Worm (Caenorhabditis elegans) whole organism, L4 larva: Measurements from ENCODE around the gene inx-11.

Experiments used
- F10B5.3 ChIP-seq: sonication (generic microtip); optimal IDR thresholded peaks from 2 replicates; lab custom pipeline; 2016; ENCODE audit warnings: mild to moderate bottlenecking, missing genetic modification characterization, missing compliant biosample characterization
- F26F4.8 ChIP-seq: fragments of 200-800 bp; sonication (Bioruptor generic); conservative IDR thresholded peaks from 2 replicates; pipeline ENCODE4 v1.3.6; 2022; ENCODE audit warnings: missing genetic modification characterization, missing compliant biosample characterization
- F37D6.2 ChIP-seq: sonication (generic microtip); optimal IDR thresholded peaks from 2 replicates; lab custom pipeline; 2016; ENCODE audit warnings: mild to moderate bottlenecking, missing genetic modification characterization, missing compliant biosample characterization
- T20F7.1 ChIP-seq: fragments of 200-800 bp; sonication (Bioruptor generic); optimal IDR thresholded peaks from 2 replicates; lab custom pipeline; 2018; ENCODE audit warnings: mild to moderate bottlenecking, missing genetic modification characterization, missing compliant biosample characterization
- T26A8.4 ChIP-seq: fragments of 200-800 bp; sonication (Bioruptor generic); IDR thresholded peaks from 2 replicates; pipeline ENCODE4 v1.3.6; 2022; ENCODE audit warnings: missing genetic modification characterization, missing compliant biosample characterization
- Y105C5A.15 ChIP-seq: fragments of 200-800 bp; sonication (Bioruptor generic); IDR thresholded peaks from 2 replicates; pipeline ENCODE4 v1.3.6; 2022; ENCODE audit warnings: missing genetic modification characterization, missing compliant biosample characterization
- aha-1 ChIP-seq: fragments of 150-350 bp; peaks from one replicate; lab custom pipeline; 2014; ENCODE audit warnings: missing biosample characterization, missing genetic modification characterization
- ceh-28 ChIP-seq: fragments of 150-350 bp; optimal IDR thresholded peaks from 2 replicates; lab custom pipeline; 2014; ENCODE audit warnings: missing biosample characterization, missing genetic modification reagents, missing genetic modification characterization
- ceh-32 ChIP-seq: sonication (generic microtip); optimal IDR thresholded peaks from 2 replicates; lab custom pipeline; 2016; ENCODE audit warnings: mild to moderate bottlenecking, missing genetic modification characterization, missing compliant biosample characterization; ENCODE audit not compliant: poor library complexity
- ceh-44 ChIP-seq: fragments of 200-800 bp; sonication (Bioruptor generic); IDR thresholded peaks from 2 replicates; pipeline ENCODE4 v1.3.6; 2022; ENCODE audit warnings: missing genetic modification reagents, missing genetic modification characterization, missing compliant biosample characterization
- ceh-82 ChIP-seq: sonication (generic microtip); optimal IDR thresholded peaks from 2 replicates; lab custom pipeline; 2017; ENCODE audit warnings: missing biosample characterization, missing genetic modification characterization
- daf-12 ChIP-seq: fragments of 150-350 bp; optimal IDR thresholded peaks from 2 replicates; lab custom pipeline; 2014; ENCODE audit warnings: missing biosample characterization, missing genetic modification reagents, missing genetic modification characterization
- daf-16 ChIP-seq, 3 experiments: sonication (generic microtip); optimal IDR thresholded peaks; 2 replicates each; lab custom pipeline; 2016 to 2017; ENCODE audit warnings: missing genetic modification characterization in 3 of 3, missing genetic modification reagents in 3 of 3, mild to moderate bottlenecking in 2 of 3, missing compliant biosample characterization in 2 of 3, missing biosample characterization in 1 of 3, moderate library complexity in 1 of 3
- dmd-9 ChIP-seq: fragments of 200-800 bp; sonication (Bioruptor generic); IDR thresholded peaks from 2 replicates; pipeline ENCODE4 v1.3.6; 2022; ENCODE audit warnings: missing genetic modification reagents, missing genetic modification characterization, missing compliant biosample characterization
- dve-1 ChIP-seq: sonication (generic microtip); optimal IDR thresholded peaks from 2 replicates; lab custom pipeline; 2017; ENCODE audit warnings: antibody characterized with exemption, mild to moderate bottlenecking, missing genetic modification characterization, missing compliant biosample characterization; ENCODE audit not compliant: insufficient read depth
- egl-27 ChIP-seq: sonication (generic microtip); optimal IDR thresholded peaks from 3 replicates; lab custom pipeline; 2017; ENCODE audit warnings: missing biosample characterization, missing genetic modification reagents, missing genetic modification characterization
- fos-1 ChIP-seq: fragments of 150-350 bp; optimal IDR thresholded peaks from 2 replicates; lab custom pipeline; 2014; ENCODE audit warnings: missing biosample characterization, missing genetic modification characterization
- gei-8 ChIP-seq: fragments of 200-800 bp; sonication (Bioruptor generic); optimal IDR thresholded peaks from 2 replicates; lab custom pipeline; 2018; ENCODE audit warnings: mild to moderate bottlenecking, missing genetic modification characterization, missing compliant biosample characterization
- hif-1 ChIP-seq, 2 experiments: sonication (generic microtip); optimal IDR thresholded peaks; 2 replicates each; lab custom pipeline; 2016 to 2017; ENCODE audit warnings: missing compliant biosample characterization in 2 of 2, missing genetic modification characterization in 2 of 2, missing genetic modification reagents in 2 of 2, missing genotype in 2 of 2, mild to moderate bottlenecking in 1 of 2
- hmg-1.1 ChIP-seq: fragments of 200-800 bp; sonication (Bioruptor generic); IDR thresholded peaks from 2 replicates; pipeline ENCODE4 v1.3.6; 2022; ENCODE audit warnings: missing genetic modification reagents, missing genetic modification characterization, missing compliant biosample characterization
- lin-1 ChIP-seq: fragments of 200-800 bp; sonication (Bioruptor generic); IDR thresholded peaks from 2 replicates; pipeline ENCODE4 v1.3.6; 2022; ENCODE audit warnings: missing genetic modification reagents, missing genetic modification characterization, missing compliant biosample characterization
- lin-29 ChIP-seq: fragments of 200-800 bp; sonication (Bioruptor generic); IDR thresholded peaks from 2 replicates; pipeline ENCODE4 v1.3.6; 2022; ENCODE audit warnings: missing genetic modification reagents, missing genetic modification characterization, missing compliant biosample characterization
- lin-38 ChIP-seq: fragments of 200-800 bp; sonication (Bioruptor generic); IDR thresholded peaks from 2 replicates; pipeline ENCODE4 v1.3.6; 2022; ENCODE audit warnings: missing genetic modification reagents, missing genetic modification characterization, missing compliant biosample characterization
- lir-3 ChIP-seq: sonication (generic microtip); optimal IDR thresholded peaks from 2 replicates; lab custom pipeline; 2016; ENCODE audit warnings: mild to moderate bottlenecking, missing genetic modification characterization, missing compliant biosample characterization
- mdt-29 ChIP-seq: fragments of 200-800 bp; sonication (Bioruptor generic); IDR thresholded peaks from 2 replicates; pipeline ENCODE4 v1.3.6; 2022; ENCODE audit warnings: missing genetic modification reagents, missing genetic modification characterization, missing compliant biosample characterization
- mep-1 ChIP-seq: fragments of 150-350 bp; sonication (generic microtip); optimal IDR thresholded peaks from 3 replicates; lab custom pipeline; 2014; ENCODE audit warnings: missing biosample characterization, missing genetic modification characterization
- mes-2 ChIP-seq: sonication (generic microtip); optimal IDR thresholded peaks from 2 replicates; lab custom pipeline; 2016; ENCODE audit warnings: missing genotype, mild to moderate bottlenecking, missing genetic modification characterization, missing compliant biosample characterization; ENCODE audit not compliant: poor library complexity, severe bottlenecking
- mxl-3 ChIP-seq: fragments of 200-800 bp; sonication (Bioruptor generic); optimal IDR thresholded peaks from 2 replicates; lab custom pipeline; 2018; ENCODE audit warnings: mild to moderate bottlenecking, missing genetic modification characterization, missing compliant biosample characterization
- nhr-102 ChIP-seq: sonication (generic microtip); optimal IDR thresholded peaks from 2 replicates; lab custom pipeline; 2016; ENCODE audit warnings: mild to moderate bottlenecking, missing genetic modification characterization, moderate library complexity, missing compliant biosample characterization
- nhr-11 ChIP-seq: fragments of 150-350 bp; optimal IDR thresholded peaks from 2 replicates; lab custom pipeline; 2014; ENCODE audit warnings: missing biosample characterization, missing genetic modification characterization
- nhr-237 ChIP-seq: sonication (generic microtip); optimal IDR thresholded peaks from 2 replicates; lab custom pipeline; 2017; ENCODE audit warnings: missing biosample characterization, missing genetic modification characterization
- nhr-41 ChIP-seq: fragments of 200-800 bp; sonication (Bioruptor generic); IDR thresholded peaks from 2 replicates; pipeline ENCODE4 v1.3.6; 2022; ENCODE audit warnings: missing genetic modification reagents, missing genetic modification characterization, missing compliant biosample characterization
- nhr-6 ChIP-seq: fragments of 150-350 bp; optimal IDR thresholded peaks from 2 replicates; lab custom pipeline; 2014; ENCODE audit warnings: missing biosample characterization, missing genetic modification characterization
- nhr-77 ChIP-seq: fragments of 150-350 bp; optimal IDR thresholded peaks from 2 replicates; lab custom pipeline; 2014; ENCODE audit warnings: missing biosample characterization, missing genetic modification characterization
- pha-4 ChIP-seq, 2 experiments: fragments of 150-350 bp in 1 of 2; fragments of 200-800 bp in 1 of 2; sonication (Bioruptor generic) in 1 of 2; IDR thresholded peaks in 1 of 2; optimal IDR thresholded peaks in 1 of 2; 2 replicates each; pipeline versions ENCODE4 v1.3.6 to Lab custom; 2014 to 2022; ENCODE audit warnings: missing genetic modification characterization in 2 of 2, missing genetic modification reagents in 2 of 2, missing biosample characterization in 1 of 2, missing compliant biosample characterization in 1 of 2
- php-3 ChIP-seq: fragments of 200-800 bp; sonication (Bioruptor generic); IDR thresholded peaks from 2 replicates; pipeline ENCODE4 v1.3.6; 2022; ENCODE audit warnings: missing genetic modification reagents, missing genetic modification characterization, missing compliant biosample characterization
- pqm-1 ChIP-seq: sonication (generic microtip); optimal IDR thresholded peaks from 2 replicates; lab custom pipeline; 2017; ENCODE audit warnings: missing biosample characterization, missing genetic modification characterization
- saeg-2 ChIP-seq: fragments of 200-800 bp; sonication (Bioruptor generic); IDR thresholded peaks from 2 replicates; pipeline ENCODE4 v1.3.6; 2022; ENCODE audit warnings: missing genetic modification reagents, missing genetic modification characterization, missing compliant biosample characterization
- sdz-12 ChIP-seq: fragments of 200-800 bp; sonication (Bioruptor generic); optimal IDR thresholded peaks from 2 replicates; lab custom pipeline; 2018; ENCODE audit warnings: mild to moderate bottlenecking, missing genetic modification characterization, missing compliant biosample characterization
- snpc-1.2 ChIP-seq: fragments of 200-800 bp; sonication (Bioruptor generic); IDR thresholded peaks from 2 replicates; pipeline ENCODE4 v1.3.6; 2022; ENCODE audit warnings: missing genetic modification reagents, missing genetic modification characterization, missing compliant biosample characterization
- spr-3 ChIP-seq: fragments of 200-800 bp; sonication (Bioruptor generic); optimal IDR thresholded peaks from 2 replicates; lab custom pipeline; 2018; ENCODE audit warnings: mild to moderate bottlenecking, missing genetic modification characterization, missing compliant biosample characterization
- tag-97 ChIP-seq: fragments of 200-800 bp; sonication (Bioruptor generic); IDR thresholded peaks from 2 replicates; pipeline ENCODE4 v1.3.6; 2022; ENCODE audit warnings: missing genetic modification characterization, missing compliant biosample characterization
- tra-1 ChIP-seq: fragments of 200-800 bp; sonication (Bioruptor generic); IDR thresholded peaks from 2 replicates; pipeline ENCODE4 v1.3.6; 2022; ENCODE audit warnings: missing genetic modification reagents, missing genetic modification characterization, missing compliant biosample characterization
- unc-39 ChIP-seq: sonication (generic microtip); optimal IDR thresholded peaks from 2 replicates; lab custom pipeline; 2017; ENCODE audit warnings: missing biosample characterization, missing genetic modification characterization
- unc-62 ChIP-seq, 3 experiments: fragments of 150-350 bp in 1 of 3; sonication (generic microtip); optimal IDR thresholded peaks in 2 of 3; peaks in 1 of 3; 1 replicate in 1 of 3; 2 replicates in 2 of 3; lab custom pipeline; 2014 to 2017; ENCODE audit warnings: missing biosample characterization in 3 of 3, missing genetic modification characterization in 3 of 3, missing genetic modification reagents in 3 of 3, missing genotype in 1 of 3
- vab-7 ChIP-seq: fragments of 200-800 bp; sonication (Bioruptor generic); IDR thresholded peaks from 2 replicates; pipeline ENCODE4 v1.3.6; 2022; ENCODE audit warnings: missing genetic modification reagents, missing genetic modification characterization, missing compliant biosample characterization
- zfp-2 ChIP-seq: sonication (generic microtip); optimal IDR thresholded peaks from 2 replicates; lab custom pipeline; 2016; ENCODE audit warnings: mild to moderate bottlenecking, missing genetic modification characterization, missing compliant biosample characterization
- zfp-3 ChIP-seq: fragments of 200-800 bp; sonication (Bioruptor generic); conservative IDR thresholded peaks from 2 replicates; pipeline ENCODE4 v1.3.6; 2022; ENCODE audit warnings: missing genetic modification reagents, missing genetic modification characterization, missing compliant biosample characterization
- zip-11 ChIP-seq: fragments of 200-800 bp; sonication (Bioruptor generic); IDR thresholded peaks from 2 replicates; pipeline ENCODE4 v1.3.6; 2022; ENCODE audit warnings: missing genetic modification characterization, missing compliant biosample characterization
- zip-2 ChIP-seq: fragments of 150-350 bp; optimal IDR thresholded peaks from 2 replicates; lab custom pipeline; 2014; ENCODE audit warnings: missing biosample characterization, missing genetic modification characterization
- ztf-7 ChIP-seq: fragments of 150-350 bp; optimal IDR thresholded peaks from 2 replicates; lab custom pipeline; 2014; ENCODE audit warnings: missing biosample characterization, missing genetic modification characterization

inx-11 gene

ce11 chrV:12540018-12540417, 53.0 kb downstream of the inx-11 start (continued):
- TF ChIP-seq hif-1 (tag; optimal IDR thresholded peaks at IDR 0.05; lab: Kevin White, UChicago): no peak
- TF ChIP-seq hmg-1.1 (GFP tag; lab: Robert Waterston, UW): no peak
- TF ChIP-seq nhr-11 (tag; lab: Kevin White, UChicago): no peak
- TF ChIP-seq dmd-9 (GFP tag; lab: Robert Waterston, UW): no peak
- no peak for TF ChIP-seq pha-4 (GFP tag; IDR thresholded peaks at IDR 0.05; lab: Robert Waterston, UW)
- TF ChIP-seq pha-4 (tag; optimal IDR thresholded peaks at IDR 0.05; lab: Kevin White, UChicago): no peak
- TF ChIP-seq daf-12 (tag; lab: Kevin White, UChicago): no peak
- no peak for TF ChIP-seq php-3 (GFP tag; lab: Robert Waterston, UW)
- no peak for TF ChIP-seq spr-3 (GFP tag; lab: Kevin White, UChicago)
- no peak for TF ChIP-seq T26A8.4 (GFP tag; lab: Robert Waterston, UW)
- no peak for TF ChIP-seq tag-97 (GFP tag; lab: Robert Waterston, UW)
- peak; percentile 34 for TF ChIP-seq aha-1 (tag; lab: Kevin White, UChicago)
- TF ChIP-seq unc-39 (tag; lab: Kevin White, UChicago): no peak
- peak; percentile 31 for TF ChIP-seq mep-1 (tag; lab: Kevin White, UChicago)
- TF ChIP-seq ceh-82 (tag; lab: Kevin White, UChicago): no peak
- TF ChIP-seq nhr-6 (tag; lab: Kevin White, UChicago): no peak
- TF ChIP-seq dve-1 (tag; lab: Kevin White, UChicago): peak; percentile 27
- TF ChIP-seq T20F7.1: no peak
- TF ChIP-seq Y105C5A.15: no peak
- TF ChIP-seq ztf-7 (tag; lab: Kevin White, UChicago): no peak
- TF ChIP-seq egl-27 (tag; lab: Kevin White, UChicago): no peak
- TF ChIP-seq F10B5.3 (tag; lab: Kevin White, UChicago): no peak
- TF ChIP-seq tra-1: no peak
- peak; percentile 34 for TF ChIP-seq mes-2
- TF ChIP-seq F26F4.8: no peak
- TF ChIP-seq zfp-2 (tag; lab: Kevin White, UChicago): no peak
- TF ChIP-seq daf-16 (GFP tag; optimal IDR thresholded peaks at IDR 0.05; lab: Kevin White, UChicago): no peak
- TF ChIP-seq daf-16 (tag; optimal IDR thresholded peaks at IDR 0.05; lab: Kevin White, UChicago): no peak
- no peak for TF ChIP-seq vab-7 (GFP tag; lab: Robert Waterston, UW)
- no peak for TF ChIP-seq nhr-102 (tag; lab: Kevin White, UChicago)
- TF ChIP-seq zfp-3 (GFP tag; lab: Robert Waterston, UW): no peak
- no peak for TF ChIP-seq lin-29 (GFP tag; lab: Robert Waterston, UW)
- no peak for TF ChIP-seq ceh-44 (GFP tag; lab: Robert Waterston, UW)
- peak; percentile 20 for TF ChIP-seq pqm-1 (tag; lab: Kevin White, UChicago)
- TF ChIP-seq fos-1 (tag; lab: Kevin White, UChicago): no peak
- TF ChIP-seq unc-62 (GFP tag; optimal IDR thresholded peaks at IDR 0.05 in 1 of 2; lab: Kevin White, UChicago): peak in 1 of 2 experiments; percentile 84
- no peak for TF ChIP-seq unc-62 (tag; optimal IDR thresholded peaks at IDR 0.05; lab: Kevin White, UChicago)
- no peak for TF ChIP-seq mdt-29 (GFP tag; lab: Robert Waterston, UW)
- TF ChIP-seq lin-1 (GFP tag; lab: Robert Waterston, UW): no peak
- no peak for TF ChIP-seq gei-8 (GFP tag; lab: Kevin White, UChicago)
- TF ChIP-seq saeg-2 (GFP tag; lab: Robert Waterston, UW): no peak
- no peak for TF ChIP-seq ceh-28
- peak; percentile 13 for TF ChIP-seq mxl-3
- TF ChIP-seq lin-38 (GFP tag; lab: Robert Waterston, UW): no peak
- TF ChIP-seq zip-11: no peak
- TF ChIP-seq snpc-1.2 (GFP tag; lab: Robert Waterston, UW): no peak
- no peak for TF ChIP-seq nhr-237 (tag; lab: Kevin White, UChicago)
- no peak for TF ChIP-seq zip-2
- TF ChIP-seq lir-3 (tag; lab: Kevin White, UChicago): no peak
- TF ChIP-seq nhr-77 (tag; lab: Kevin White, UChicago): no peak
- no peak for TF ChIP-seq nhr-41 (GFP tag; lab: Robert Waterston, UW)
- TF ChIP-seq ceh-32 (tag; lab: Kevin White, UChicago): no peak
- TF ChIP-seq F37D6.2 (tag; lab: Kevin White, UChicago): no peak
- no peak for TF ChIP-seq sdz-12 (GFP tag; lab: Kevin White, UChicago)
